Worm (Caenorhabditis elegans) whole organism, late embryonic: ENCODE results near the gene cul-1.
A peak's percentile ranks its signal among the peaks of the same experiment; 100 is the strongest.

Experiments
- C08G9.2 ChIP-seq: sonication (generic microtip); optimal IDR thresholded peaks from 2 replicates; lab custom pipeline; 2016; ENCODE audit warnings: mild to moderate bottlenecking, missing genetic modification characterization, moderate library complexity, missing compliant biosample characterization
- K02D7.2 ChIP-seq: sonication (generic microtip); optimal IDR thresholded peaks from 2 replicates; lab custom pipeline; 2017; ENCODE audit warnings: mild to moderate bottlenecking, missing genetic modification characterization, missing compliant biosample characterization
- K09A11.1 ChIP-seq: sonication (generic microtip); optimal IDR thresholded peaks from 2 replicates; lab custom pipeline; 2017; ENCODE audit warnings: antibody characterized with exemption, mild to moderate bottlenecking, missing genetic modification characterization, missing compliant biosample characterization; ENCODE audit not compliant: insufficient read depth
- ceh-18 ChIP-seq: sonication (generic microtip); optimal IDR thresholded peaks from 2 replicates; lab custom pipeline; 2016; ENCODE audit warnings: missing genetic modification characterization, missing compliant biosample characterization
- ceh-19 ChIP-seq: fragments of 200-800 bp; sonication (Bioruptor generic); optimal IDR thresholded peaks from 2 replicates; lab custom pipeline; 2018; ENCODE audit warnings: mild to moderate bottlenecking, missing genetic modification characterization, missing compliant biosample characterization
- ceh-22 ChIP-seq: sonication (generic microtip); optimal IDR thresholded peaks from 2 replicates; lab custom pipeline; 2017; ENCODE audit warnings: missing biosample characterization, missing genetic modification characterization
- ceh-31 ChIP-seq: sonication (generic microtip); optimal IDR thresholded peaks from 2 replicates; lab custom pipeline; 2016; ENCODE audit warnings: missing genetic modification characterization, missing compliant biosample characterization
- ceh-34 ChIP-seq: sonication (generic microtip); optimal IDR thresholded peaks from 2 replicates; lab custom pipeline; 2016; ENCODE audit warnings: mild to moderate bottlenecking, missing genetic modification characterization, missing compliant biosample characterization
- ceh-45 ChIP-seq: fragments of 200-800 bp; sonication (Bioruptor generic); IDR thresholded peaks from 2 replicates; pipeline ENCODE4 v1.3.6; 2022; ENCODE audit warnings: missing genetic modification reagents, missing genetic modification characterization, missing compliant biosample characterization
- ceh-48 ChIP-seq: sonication (generic microtip); optimal IDR thresholded peaks from 2 replicates; lab custom pipeline; 2016; ENCODE audit warnings: missing genetic modification characterization, inconsistent platforms, missing compliant biosample characterization
- ceh-6 ChIP-seq: fragments of 200-800 bp; sonication (Bioruptor generic); optimal IDR thresholded peaks from 2 replicates; lab custom pipeline; 2018; ENCODE audit warnings: mild to moderate bottlenecking, missing genetic modification characterization, missing compliant biosample characterization
- che-1 ChIP-seq: sonication (generic microtip); optimal IDR thresholded peaks from 2 replicates; lab custom pipeline; 2016; ENCODE audit warnings: mild to moderate bottlenecking, missing genetic modification characterization, missing compliant biosample characterization
- dve-1 ChIP-seq: sonication (generic microtip); optimal IDR thresholded peaks from 2 replicates; lab custom pipeline; 2017; ENCODE audit warnings: antibody characterized with exemption, mild to moderate bottlenecking, missing genetic modification characterization, missing compliant biosample characterization
- elt-2 ChIP-seq: sonication (generic microtip); optimal IDR thresholded peaks from 2 replicates; lab custom pipeline; 2016; ENCODE audit warnings: missing genetic modification reagents, missing genetic modification characterization, missing compliant biosample characterization
- fkh-10 ChIP-seq: fragments of 150-350 bp; optimal IDR thresholded peaks from 2 replicates; lab custom pipeline; 2014; ENCODE audit warnings: missing biosample characterization, missing genetic modification reagents, missing genetic modification characterization
- madf-2 ChIP-seq: sonication (generic microtip); optimal IDR thresholded peaks from 2 replicates; lab custom pipeline; 2017; ENCODE audit warnings: missing genetic modification characterization, missing compliant biosample characterization
- nhr-11 ChIP-seq: fragments of 150-350 bp; optimal IDR thresholded peaks from 2 replicates; lab custom pipeline; 2014; ENCODE audit warnings: missing biosample characterization, missing genetic modification characterization
- nhr-232 ChIP-seq: sonication (generic microtip); optimal IDR thresholded peaks from 2 replicates; lab custom pipeline; 2016; ENCODE audit warnings: missing genetic modification characterization, missing compliant biosample characterization
- npax-4 ChIP-seq: sonication (generic microtip); optimal IDR thresholded peaks from 2 replicates; lab custom pipeline; 2016; ENCODE audit warnings: missing genetic modification characterization, missing compliant biosample characterization
- odd-2 ChIP-seq: sonication (generic microtip); optimal IDR thresholded peaks from 2 replicates; lab custom pipeline; 2017; ENCODE audit warnings: antibody characterized with exemption, mild to moderate bottlenecking, missing genetic modification characterization, missing compliant biosample characterization
- pax-1 ChIP-seq: fragments of 150-350 bp; optimal IDR thresholded peaks from 2 replicates; lab custom pipeline; 2014; ENCODE audit warnings: missing biosample characterization, missing genetic modification characterization
- pha-4 ChIP-seq: fragments of 150-350 bp; optimal IDR thresholded peaks from 2 replicates; lab custom pipeline; 2018; ENCODE audit warnings: missing biosample characterization, missing genetic modification reagents, missing genetic modification characterization
- pros-1 ChIP-seq: fragments of 150-350 bp; optimal IDR thresholded peaks from 2 replicates; lab custom pipeline; 2014; ENCODE audit warnings: missing biosample characterization, missing genetic modification reagents, missing genetic modification characterization
- ref-2 ChIP-seq: sonication (generic microtip); optimal IDR thresholded peaks from 2 replicates; lab custom pipeline; 2016; ENCODE audit warnings: missing genetic modification characterization, missing compliant biosample characterization
- sox-4 ChIP-seq: sonication (generic microtip); optimal IDR thresholded peaks from 2 replicates; lab custom pipeline; 2017; ENCODE audit warnings: mild to moderate bottlenecking, missing genetic modification characterization, inconsistent platforms, missing compliant biosample characterization
- syd-9 ChIP-seq: sonication (generic microtip); optimal IDR thresholded peaks from 2 replicates; lab custom pipeline; 2016; ENCODE audit warnings: mild to moderate bottlenecking, missing genetic modification characterization, moderate library complexity, missing compliant biosample characterization
- tbx-2 ChIP-seq: sonication (generic microtip); optimal IDR thresholded peaks from 2 replicates; lab custom pipeline; 2016; ENCODE audit warnings: missing genetic modification characterization, missing compliant biosample characterization
- tbx-7 ChIP-seq: sonication (generic microtip); optimal IDR thresholded peaks from 2 replicates; lab custom pipeline; 2016; ENCODE audit warnings: missing genotype, missing genetic modification characterization, missing compliant biosample characterization
- unc-42 ChIP-seq: sonication (generic microtip); optimal IDR thresholded peaks from 2 replicates; lab custom pipeline; 2016; ENCODE audit warnings: missing genotype, missing genetic modification characterization, missing compliant biosample characterization
- unc-86 ChIP-seq: sonication (generic microtip); optimal IDR thresholded peaks from 2 replicates; lab custom pipeline; 2016; ENCODE audit warnings: missing genetic modification characterization, missing compliant biosample characterization
- ztf-16 ChIP-seq: sonication (generic microtip); optimal IDR thresholded peaks from 2 replicates; lab custom pipeline; 2017; ENCODE audit warnings: missing genetic modification characterization, missing compliant biosample characterization

cul-1 gene

DNA sequence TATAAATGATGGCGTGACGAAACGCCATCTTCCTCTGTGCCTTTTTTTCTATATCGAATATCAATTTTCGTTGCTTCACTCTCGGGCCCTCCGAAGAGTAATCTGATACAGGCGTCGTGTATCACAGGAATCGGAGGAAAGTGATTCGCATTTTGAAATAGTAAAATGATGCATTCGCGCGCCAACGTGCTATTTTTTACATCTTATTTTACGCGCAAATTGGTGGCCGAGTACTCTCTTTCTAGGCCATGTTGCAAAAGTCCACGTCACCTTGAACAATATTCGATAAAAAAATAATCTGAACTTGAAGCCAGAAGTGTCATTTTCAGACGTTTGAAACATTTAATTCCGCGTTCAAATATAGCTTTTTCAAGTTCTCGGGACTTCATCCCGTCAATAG is 48.6 kb downstream of the cul-1 start:
- TF ChIP-seq ceh-34 (tag; lab: Kevin White, UChicago) = peak; percentile 43
- TF ChIP-seq ceh-19 (GFP tag; lab: Kevin White, UChicago) = no peak
- no peak for TF ChIP-seq madf-2 (tag; lab: Kevin White, UChicago)
- TF ChIP-seq ceh-18 (tag; lab: Kevin White, UChicago) = no peak
- no peak for TF ChIP-seq pros-1 (tag; lab: Kevin White, UChicago)
- no peak for TF ChIP-seq npax-4 (tag; lab: Kevin White, UChicago)

ce11 chrIII:10520523-10520922 is 49.5 kb downstream of the cul-1 start, which contains the start of gene unc-49:
TSS of gene unc-49 (plus strand) at chrIII:10520762.
- TF ChIP-seq che-1 (tag; lab: Kevin White, UChicago) (no peak), C08G9.2 (tag; lab: Kevin White, UChicago) (peak; percentile 12), elt-2 (tag; lab: Kevin White, UChicago) (no peak), ceh-6 (no peak), unc-42 (tag; lab: Kevin White, UChicago) (no peak), madf-2 (tag; lab: Kevin White, UChicago) (no peak), pax-1 (tag; lab: Kevin White, UChicago) (no peak), pha-4 (tag; lab: Kevin White, UChicago) (no peak), odd-2 (tag; lab: Kevin White, UChicago) (no peak), ceh-31 (tag; lab: Kevin White, UChicago) (no peak), ref-2 (tag; lab: Kevin White, UChicago) (no peak), tbx-2 (tag; lab: Kevin White, UChicago) (no peak), sox-4 (tag; lab: Kevin White, UChicago) (no peak), syd-9 (peak; percentile 41), ceh-18 (tag; lab: Kevin White, UChicago) (peak; percentile 26), ceh-45 (GFP tag; lab: Robert Waterston, UW) (no peak), fkh-10 (no peak)

DNA sequence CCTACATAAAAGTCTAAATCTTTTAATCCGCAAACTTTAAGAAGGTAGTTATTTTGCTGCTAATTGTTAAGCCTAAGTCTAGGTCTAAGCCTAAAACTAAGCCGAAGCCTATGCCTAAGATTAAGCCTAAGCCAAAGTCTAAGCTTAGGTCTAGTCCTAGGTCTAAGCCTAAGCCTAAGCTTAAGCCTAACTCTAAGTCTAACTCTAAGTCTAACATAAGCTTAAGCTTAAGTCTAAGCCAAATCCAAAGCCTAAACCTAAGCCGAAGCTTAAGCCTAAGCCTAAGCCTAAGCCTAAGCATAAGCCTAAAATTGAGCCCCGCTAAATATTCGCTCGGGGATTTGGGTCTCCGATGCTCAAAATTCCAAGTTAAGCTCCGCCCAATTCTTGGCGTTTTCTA is 50.2 kb downstream of the cul-1 start:
- TF ChIP-seq dve-1 (peak; percentile 53), unc-86 (tag; lab: Kevin White, UChicago) (no peak)

DNA sequence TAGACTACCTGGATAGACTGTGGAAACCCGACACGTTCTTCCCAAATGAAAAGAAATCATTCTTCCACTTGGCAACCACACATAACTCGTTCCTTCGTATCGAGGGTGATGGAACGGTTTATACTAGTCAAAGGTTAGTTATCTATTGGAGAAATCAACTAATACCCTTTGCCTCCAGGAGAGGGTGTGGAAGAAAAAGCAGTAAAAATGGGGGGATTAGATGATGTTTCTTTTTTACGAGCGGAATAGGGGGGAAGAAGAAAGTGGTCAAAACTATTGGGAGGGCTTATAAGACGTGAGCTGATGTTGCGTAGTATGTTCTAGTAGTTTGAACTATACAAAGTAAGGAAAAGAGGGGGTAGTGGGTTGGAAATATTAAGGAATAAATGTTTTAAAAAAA is 52.0 kb downstream of the cul-1 start:
- TF ChIP-seq ceh-22 (tag; lab: Kevin White, UChicago) (no peak), K09A11.1 (tag; lab: Kevin White, UChicago) (no peak), ceh-34 (tag; lab: Kevin White, UChicago) (no peak), tbx-2 (tag; lab: Kevin White, UChicago) (no peak), ceh-48 (tag; lab: Kevin White, UChicago) (no peak), nhr-232 (tag; lab: Kevin White, UChicago) (no peak), C08G9.2 (tag; lab: Kevin White, UChicago) (no peak), nhr-11 (tag; lab: Kevin White, UChicago) (no peak), ceh-31 (tag; lab: Kevin White, UChicago) (no peak), K02D7.2 (tag; lab: Kevin White, UChicago) (no peak), tbx-7 (tag; lab: Kevin White, UChicago) (no peak), ztf-16 (tag; lab: Kevin White, UChicago) (no peak)
